Worm (Caenorhabditis elegans) whole organism, L3 larva: ENCODE data around the gene srx-125.

Experiments
- R02D3.7 ChIP-seq: fragments of 150-350 bp; optimal IDR thresholded peaks from 2 replicates; lab custom pipeline; 2014; ENCODE audit warnings: missing biosample characterization, missing genetic modification characterization
- ama-1 ChIP-seq: fragments of 150-350 bp; optimal IDR thresholded peaks from 2 replicates; lab custom pipeline; 2018
- ceh-82 ChIP-seq: fragments of 150-350 bp; optimal IDR thresholded peaks from 2 replicates; lab custom pipeline; 2014; ENCODE audit warnings: missing biosample characterization, missing genetic modification characterization
- daf-12 ChIP-seq: fragments of 150-350 bp; optimal IDR thresholded peaks from 2 replicates; lab custom pipeline; 2014; ENCODE audit warnings: missing biosample characterization, missing genetic modification reagents, missing genetic modification characterization
- elt-2 ChIP-seq: sonication (generic microtip); optimal IDR thresholded peaks from 2 replicates; lab custom pipeline; 2016; ENCODE audit warnings: missing genetic modification reagents, mild to moderate bottlenecking, missing genetic modification characterization, missing compliant biosample characterization
- elt-3 ChIP-seq, 3 experiments: fragments of 150-350 bp in 1 of 3; sonication (generic microtip) in 2 of 3; optimal IDR thresholded peaks; 2 replicates in 2 of 3; 4 replicates in 1 of 3; lab custom pipeline; 2014 to 2017; ENCODE audit warnings: missing biosample characterization in 3 of 3, missing genetic modification characterization in 3 of 3
- fkh-10 ChIP-seq: sonication (generic microtip); optimal IDR thresholded peaks from 2 replicates; lab custom pipeline; 2017; ENCODE audit warnings: missing biosample characterization, missing genetic modification reagents, missing genetic modification characterization
- jun-1 ChIP-seq: fragments of 150-350 bp; optimal IDR thresholded peaks from 2 replicates; lab custom pipeline; 2014; ENCODE audit warnings: missing biosample characterization, missing genetic modification reagents, missing genetic modification characterization
- lin-15B ChIP-seq: fragments of 150-350 bp; optimal IDR thresholded peaks from 2 replicates; lab custom pipeline; 2014; ENCODE audit warnings: missing biosample characterization, missing genetic modification characterization
- lin-39 ChIP-seq: fragments of 150-350 bp; optimal IDR thresholded peaks from 2 replicates; lab custom pipeline; 2018; ENCODE audit warnings: missing biosample characterization, missing genetic modification reagents, missing genetic modification characterization
- nhr-12 ChIP-seq: fragments of 150-350 bp; optimal IDR thresholded peaks from 2 replicates; lab custom pipeline; 2014; ENCODE audit warnings: missing biosample characterization, missing genetic modification characterization
- zag-1 ChIP-seq: fragments of 150-350 bp; optimal IDR thresholded peaks from 2 replicates; lab custom pipeline; 2014; ENCODE audit warnings: missing biosample characterization, missing genetic modification characterization

DNA sequence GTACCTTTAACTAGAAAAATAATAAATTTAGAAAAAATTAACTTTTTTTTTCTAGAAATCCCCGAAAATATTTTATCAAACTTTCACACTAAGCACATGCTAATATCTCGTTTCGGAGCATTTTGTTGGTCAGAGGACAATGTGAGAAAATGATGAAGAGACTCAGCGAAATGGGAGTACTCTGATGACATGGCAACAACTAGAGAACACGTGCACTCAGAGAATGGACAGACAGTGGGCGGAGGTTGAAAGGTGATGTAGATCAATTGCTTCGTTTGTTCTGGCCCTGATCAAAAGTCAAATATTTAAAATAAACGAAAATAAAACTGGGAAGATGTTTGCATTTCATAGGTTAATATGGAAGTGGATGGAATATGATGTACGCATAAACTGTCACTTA is 32.7 kb upstream of the srx-125 start:
- no peak for TF ChIP-seq ceh-82
- no peak for TF ChIP-seq fkh-10
- TF ChIP-seq elt-2 (tag; lab: Kevin White, UChicago), result no peak
- TF ChIP-seq lin-39 (tag; lab: Kevin White, UChicago), result no peak
- no peak for TF ChIP-seq daf-12 (tag; lab: Kevin White, UChicago)
- no peak for TF ChIP-seq lin-15B (tag; lab: Kevin White, UChicago)
- TF ChIP-seq elt-3 (tag; optimal IDR thresholded peaks at IDR 0.05; lab: Kevin White, UChicago), result no peak
- no peak for TF ChIP-seq zag-1 (tag; lab: Kevin White, UChicago)
- TF ChIP-seq ama-1 (lab: Kevin White, UChicago), result no peak
- no peak for TF ChIP-seq R02D3.7 (tag; lab: Kevin White, UChicago)
- no peak for TF ChIP-seq nhr-12 (tag; lab: Kevin White, UChicago)
- TF ChIP-seq jun-1 (tag; lab: Kevin White, UChicago), result no peak
